Fruit fly (Drosophila melanogaster) whole organism, wandering third instar larva: ENCODE data around the gene Or85f.

Experiments
- Abd-B ChIP-seq: fragments of >200 bp; optimal IDR thresholded peaks from 2 replicates; lab custom pipeline; 2017; ENCODE audit warnings: missing biosample characterization, missing genetic modification characterization
- Dfd ChIP-seq: fragments of >200 bp; optimal IDR thresholded peaks from 2 replicates; lab custom pipeline; 2017; ENCODE audit warnings: missing biosample characterization, missing genetic modification characterization
- GATAd ChIP-seq: sonication (Bioruptor generic); optimal IDR thresholded peaks from 2 replicates; lab custom pipeline; 2016; ENCODE audit warnings: missing biosample characterization, missing genetic modification characterization
- Jra ChIP-seq: sonication (Bioruptor generic); optimal IDR thresholded peaks from 2 replicates; lab custom pipeline; 2016; ENCODE audit warnings: missing biosample characterization, missing genetic modification characterization
- OdsH ChIP-seq: fragments of 200-800 bp; sonication (Bioruptor generic); optimal IDR thresholded peaks from 2 replicates; lab custom pipeline; 2016; ENCODE audit warnings: missing biosample characterization, mild to moderate bottlenecking, missing genetic modification characterization
- Vsx2 ChIP-seq: fragments of 200-300, 225-300 bp; sonication (Bioruptor generic); optimal IDR thresholded peaks from 2 replicates; lab custom pipeline; 2018; ENCODE audit warnings: missing biosample characterization, missing genetic modification characterization; ENCODE audit not compliant: partially characterized antibody
- brk ChIP-seq: fragments of 200-800 bp; sonication (Bioruptor generic); optimal IDR thresholded peaks from 2 replicates; lab custom pipeline; 2016; ENCODE audit warnings: missing biosample characterization, mild to moderate bottlenecking, missing genetic modification characterization
- dl ChIP-seq, 2 experiments: fragments of 175-275, 200-275 bp in 1 of 2; fragments of 200-275 bp in 1 of 2; sonication (Bioruptor generic); optimal IDR thresholded peaks; lab custom pipeline; 2018; ENCODE audit warnings: mild to moderate bottlenecking in 2 of 2, missing biosample characterization in 2 of 2, missing genetic modification characterization in 2 of 2, moderate library complexity in 2 of 2; ENCODE audit not compliant: partially characterized antibody in 2 of 2, insufficient read depth in 1 of 2
- dsf ChIP-seq: sonication (Bioruptor generic); optimal IDR thresholded peaks from 2 replicates; lab custom pipeline; 2016; ENCODE audit warnings: missing biosample characterization, missing genetic modification characterization, borderline replicate concordance
- foxo ChIP-seq, 2 experiments: fragments of 200-800 bp; sonication (Bioruptor generic); optimal IDR thresholded peaks; 2 replicates in 1 of 2; 3 replicates in 1 of 2; lab custom pipeline; 2016 to 2017; ENCODE audit warnings: missing biosample characterization in 2 of 2, missing genetic modification characterization in 2 of 2
- lola ChIP-seq: fragments of >200 bp; optimal IDR thresholded peaks from 2 replicates; lab custom pipeline; 2017; ENCODE audit warnings: missing biosample characterization, missing genetic modification characterization
- pan ChIP-seq: fragments of >200 bp; optimal IDR thresholded peaks from 2 replicates; lab custom pipeline; 2017
- psq ChIP-seq: fragments of 200-800 bp; sonication (Bioruptor generic); optimal IDR thresholded peaks from 3 replicates; lab custom pipeline; 2017; ENCODE audit warnings: missing biosample characterization, mild to moderate bottlenecking, missing genetic modification characterization, moderate library complexity
- usp ChIP-seq: fragments of >200 bp; optimal IDR thresholded peaks from 2 replicates; lab custom pipeline; 2017; ENCODE audit warnings: missing biosample characterization, missing genetic modification characterization

dm6 chr3R:9385987-9386386 is 12.0 kb upstream of the Or85f start:
- no peak for TF ChIP-seq Dfd (GFP tag; lab: Kevin White, UChicago)
- TF ChIP-seq dsf (GFP tag; lab: Kevin White, UChicago): no peak
- no peak for TF ChIP-seq Vsx2
- no peak for TF ChIP-seq usp (GFP tag; lab: Kevin White, UChicago)
- TF ChIP-seq pan (lab: Kevin White, UChicago): no peak
- TF ChIP-seq brk (GFP tag; lab: Kevin White, UChicago): no peak
- TF ChIP-seq dl (GFP tag; optimal IDR thresholded peaks at IDR 0.05; lab: Kevin White, UChicago; ENCODE audit: insufficient read depth in 1 of 2, partially characterized antibody in 2 of 2): no peak
- TF ChIP-seq OdsH (GFP tag; lab: Kevin White, UChicago): no peak
- no peak for TF ChIP-seq foxo (GFP tag; optimal IDR thresholded peaks at IDR 0.05; lab: Kevin White, UChicago)
- no peak for TF ChIP-seq Abd-B
- TF ChIP-seq GATAd: no peak
- no peak for TF ChIP-seq psq
- no peak for TF ChIP-seq lola (GFP tag; lab: Kevin White, UChicago)
- no peak for TF ChIP-seq Jra (GFP tag; lab: Kevin White, UChicago)
